Worm (Caenorhabditis elegans) whole organism, young adult: ENCODE data around the gene smg-8.

Experiments
- B0019.2 ChIP-seq: fragments of 200-800 bp; sonication (Bioruptor generic); conservative IDR thresholded peaks from 2 replicates; pipeline ENCODE4 v1.3.6; 2022; ENCODE audit warnings: missing genetic modification reagents, missing genetic modification characterization, missing compliant biosample characterization
- B0261.1 ChIP-seq: sonication (generic microtip); optimal IDR thresholded peaks from 2 replicates; lab custom pipeline; 2016; ENCODE audit warnings: mild to moderate bottlenecking, missing genetic modification characterization, moderate library complexity, missing compliant biosample characterization
- D2030.7 ChIP-seq: fragments of 200-800 bp; sonication (Bioruptor generic); IDR thresholded peaks from 2 replicates; pipeline ENCODE4 v1.3.6; 2022; ENCODE audit warnings: missing genetic modification reagents, missing genetic modification characterization, missing compliant biosample characterization
- F22D6.2 ChIP-seq: sonication (generic microtip); optimal IDR thresholded peaks from 2 replicates; lab custom pipeline; 2016; ENCODE audit warnings: mild to moderate bottlenecking, missing genetic modification characterization, missing compliant biosample characterization
- F52B5.7 ChIP-seq: sonication (generic microtip); optimal IDR thresholded peaks from 2 replicates; lab custom pipeline; 2016; ENCODE audit warnings: mild to moderate bottlenecking, missing genetic modification characterization, missing compliant biosample characterization
- K12H6.12 ChIP-seq: fragments of 200-800 bp; sonication (Bioruptor generic); optimal IDR thresholded peaks from 2 replicates; lab custom pipeline; 2018; ENCODE audit warnings: mild to moderate bottlenecking, missing genetic modification characterization, missing compliant biosample characterization
- Y53F4B.3 ChIP-seq: fragments of 200-800 bp; sonication (Bioruptor generic); IDR thresholded peaks from 2 replicates; pipeline ENCODE4 v1.3.6; 2022; ENCODE audit warnings: missing genetic modification reagents, missing genetic modification characterization, missing compliant biosample characterization
- ama-1 ChIP-seq, 3 experiments: fragments of 150-350 bp in 1 of 3; sonication (generic microtip) in 2 of 3; optimal IDR thresholded peaks; 2 replicates each; lab custom pipeline; 2014 to 2018; ENCODE audit warnings: missing biosample characterization in 2 of 3, missing genetic modification characterization in 2 of 3, missing genetic modification reagents in 2 of 3
- aptf-3 ChIP-seq: fragments of 200-800 bp; sonication (Bioruptor generic); IDR thresholded peaks from 2 replicates; pipeline ENCODE4 v1.3.6; 2022; ENCODE audit warnings: missing genetic modification characterization, missing compliant biosample characterization
- attf-5 ChIP-seq: fragments of 200-800 bp; sonication (Bioruptor generic); optimal IDR thresholded peaks from 2 replicates; lab custom pipeline; 2018; ENCODE audit warnings: mild to moderate bottlenecking, missing genetic modification characterization, missing compliant biosample characterization
- bed-1 ChIP-seq: fragments of 200-800 bp; sonication (Bioruptor generic); IDR thresholded peaks from 2 replicates; pipeline ENCODE4 v1.3.6; 2022; ENCODE audit warnings: missing genetic modification reagents, missing genetic modification characterization, missing compliant biosample characterization
- ccch-3 ChIP-seq: fragments of 200-800 bp; sonication (Bioruptor generic); optimal IDR thresholded peaks from 2 replicates; lab custom pipeline; 2018; ENCODE audit warnings: mild to moderate bottlenecking, missing genetic modification characterization, missing compliant biosample characterization
- ceh-27 ChIP-seq: fragments of 200-800 bp; sonication (Bioruptor generic); optimal IDR thresholded peaks from 2 replicates; lab custom pipeline; 2018; ENCODE audit warnings: mild to moderate bottlenecking, missing genetic modification characterization, moderate library complexity, missing compliant biosample characterization
- ceh-91 ChIP-seq: fragments of 200-800 bp; sonication (Bioruptor generic); IDR thresholded peaks from 2 replicates; pipeline ENCODE4 v1.3.6; 2022; ENCODE audit warnings: missing genetic modification reagents, missing genetic modification characterization, missing compliant biosample characterization
- chd-7 ChIP-seq: sonication (generic microtip); optimal IDR thresholded peaks from 2 replicates; lab custom pipeline; 2016; ENCODE audit warnings: mild to moderate bottlenecking, missing genetic modification characterization, moderate library complexity, missing compliant biosample characterization
- die-1 ChIP-seq: sonication (generic microtip); optimal IDR thresholded peaks from 2 replicates; lab custom pipeline; 2016; ENCODE audit warnings: missing genotype, mild to moderate bottlenecking, missing genetic modification characterization, missing compliant biosample characterization
- dpff-1 ChIP-seq: sonication (generic microtip); optimal IDR thresholded peaks from 2 replicates; lab custom pipeline; 2017; ENCODE audit warnings: mild to moderate bottlenecking, missing genetic modification characterization, missing compliant biosample characterization
- dpl-1 ChIP-seq: fragments of 150-350 bp; optimal IDR thresholded peaks from 2 replicates; lab custom pipeline; 2014; ENCODE audit warnings: missing biosample characterization, missing genetic modification reagents, missing genetic modification characterization
- efl-1 ChIP-seq: fragments of 150-350 bp; optimal IDR thresholded peaks from 2 replicates; lab custom pipeline; 2014; ENCODE audit warnings: missing biosample characterization, missing genetic modification reagents, missing genetic modification characterization
- fkh-3 ChIP-seq: sonication (generic microtip); optimal IDR thresholded peaks from 2 replicates; lab custom pipeline; 2016; ENCODE audit warnings: mild to moderate bottlenecking, missing genetic modification characterization, missing compliant biosample characterization
- hmg-20 ChIP-seq: fragments of 200-800 bp; sonication (Bioruptor generic); IDR thresholded peaks from 2 replicates; pipeline ENCODE4 v1.3.6; 2022; ENCODE audit warnings: missing genetic modification reagents, missing genetic modification characterization, missing compliant biosample characterization
- hrde-1 ChIP-seq: sonication (generic microtip); optimal IDR thresholded peaks from 2 replicates; lab custom pipeline; 2016; ENCODE audit warnings: missing genetic modification characterization, mild to moderate bottlenecking, missing compliant biosample characterization, moderate library complexity, missing genotype, missing genetic modification reagents, borderline replicate concordance
- let-607 ChIP-seq, 2 experiments: fragments of 200-800 bp in 1 of 2; sonication (Bioruptor generic) in 1 of 2; sonication (generic microtip) in 1 of 2; optimal IDR thresholded peaks; 2 replicates each; lab custom pipeline; 2016 to 2018; ENCODE audit warnings: mild to moderate bottlenecking in 2 of 2, missing compliant biosample characterization in 2 of 2, missing genetic modification characterization in 2 of 2, moderate library complexity in 2 of 2, missing genotype in 1 of 2
- lin-35 ChIP-seq, 3 experiments: fragments of 150-350 bp in 2 of 3; sonication (generic microtip) in 1 of 3; optimal IDR thresholded peaks; 2 replicates each; lab custom pipeline; 2014 to 2018; ENCODE audit warnings: missing biosample characterization in 3 of 3, missing genetic modification characterization in 3 of 3, missing genetic modification reagents in 3 of 3
- lin-54 ChIP-seq: fragments of 200-800 bp; sonication (Bioruptor generic); optimal IDR thresholded peaks from 2 replicates; lab custom pipeline; 2018; ENCODE audit warnings: mild to moderate bottlenecking, missing genetic modification characterization, missing compliant biosample characterization
- lir-1 ChIP-seq: fragments of 200-800 bp; sonication (Bioruptor generic); conservative IDR thresholded peaks from 2 replicates; pipeline ENCODE4 v1.3.6; 2022; ENCODE audit warnings: missing genetic modification reagents, missing genetic modification characterization, missing compliant biosample characterization
- lsl-1 ChIP-seq: fragments of 200-800 bp; sonication (Bioruptor generic); optimal IDR thresholded peaks from 2 replicates; lab custom pipeline; 2018; ENCODE audit warnings: mild to moderate bottlenecking, missing genetic modification characterization, moderate library complexity, missing compliant biosample characterization
- lsy-27 ChIP-seq: sonication (generic microtip); optimal IDR thresholded peaks from 2 replicates; lab custom pipeline; 2017; ENCODE audit warnings: missing genetic modification characterization, mild to moderate bottlenecking, missing compliant biosample characterization, antibody characterized with exemption, missing genotype, borderline replicate concordance; ENCODE audit not compliant: insufficient read depth
- madf-3 ChIP-seq: fragments of 200-800 bp; sonication (Bioruptor generic); IDR thresholded peaks from 2 replicates; pipeline ENCODE4 v1.3.6; 2022; ENCODE audit warnings: missing genetic modification reagents, missing genetic modification characterization, missing compliant biosample characterization
- madf-8 ChIP-seq: fragments of 200-800 bp; sonication (Bioruptor generic); conservative IDR thresholded peaks from 2 replicates; pipeline ENCODE4 v1.3.6; 2022; ENCODE audit warnings: missing genetic modification reagents, missing genetic modification characterization, missing compliant biosample characterization
- mcd-1 ChIP-seq: fragments of 200-800 bp; sonication (Bioruptor generic); IDR thresholded peaks from 2 replicates; pipeline ENCODE4 v1.3.6; 2022; ENCODE audit warnings: missing genetic modification reagents, missing genetic modification characterization, missing compliant biosample characterization
- mel-28 ChIP-seq: sonication (generic microtip); optimal IDR thresholded peaks from 2 replicates; lab custom pipeline; 2016; ENCODE audit warnings: borderline replicate concordance, mild to moderate bottlenecking, missing genetic modification characterization, missing compliant biosample characterization
- nfya-1 ChIP-seq: sonication (generic microtip); optimal IDR thresholded peaks from 2 replicates; lab custom pipeline; 2017; ENCODE audit warnings: antibody characterized with exemption, missing compliant biosample characterization, missing genetic modification characterization, borderline replicate concordance; ENCODE audit not compliant: insufficient read depth
- nhr-80 ChIP-seq: sonication (generic microtip); optimal IDR thresholded peaks from 2 replicates; lab custom pipeline; 2016; ENCODE audit warnings: missing genetic modification characterization, missing compliant biosample characterization
- nhr-90 ChIP-seq: sonication (generic microtip); optimal IDR thresholded peaks from 2 replicates; lab custom pipeline; 2016; ENCODE audit warnings: missing genotype, mild to moderate bottlenecking, missing genetic modification characterization, missing compliant biosample characterization
- sdz-38 ChIP-seq: sonication (generic microtip); optimal IDR thresholded peaks from 2 replicates; lab custom pipeline; 2016; ENCODE audit warnings: missing genotype, missing genetic modification characterization, missing compliant biosample characterization
- sea-2 ChIP-seq: fragments of 200-800 bp; sonication (Bioruptor generic); IDR thresholded peaks from 2 replicates; pipeline ENCODE4 v1.3.6; 2022; ENCODE audit warnings: missing genetic modification characterization, missing compliant biosample characterization
- snpc-1.3 ChIP-seq: sonication (generic microtip); optimal IDR thresholded peaks from 2 replicates; lab custom pipeline; 2017; ENCODE audit warnings: missing genetic modification characterization, mild to moderate bottlenecking, missing compliant biosample characterization, antibody characterized with exemption, moderate library complexity, missing genotype, missing genetic modification reagents; ENCODE audit not compliant: insufficient read depth
- snpc-3.4 ChIP-seq: sonication (generic microtip); optimal IDR thresholded peaks from 2 replicates; lab custom pipeline; 2017; ENCODE audit warnings: missing genetic modification characterization, mild to moderate bottlenecking, missing compliant biosample characterization, antibody characterized with exemption, moderate library complexity, missing genotype, missing genetic modification reagents
- snpc-4 ChIP-seq, 5 experiments: fragments of 150-350 bp in 1 of 5; sonication (generic microtip) in 4 of 5; optimal IDR thresholded peaks; 2 replicates each; lab custom pipeline; 2014 to 2018; ENCODE audit warnings: missing genetic modification characterization in 5 of 5, missing biosample characterization in 3 of 5, antibody characterized with exemption in 2 of 5, mild to moderate bottlenecking in 2 of 5, missing compliant biosample characterization in 2 of 5, missing genotype in 2 of 5, moderate library complexity in 2 of 5, missing genetic modification reagents in 1 of 5
- sptf-2 ChIP-seq: fragments of 200-800 bp; sonication (Bioruptor generic); optimal IDR thresholded peaks from 2 replicates; lab custom pipeline; 2018; ENCODE audit warnings: mild to moderate bottlenecking, missing genetic modification characterization, missing compliant biosample characterization
- unc-130 ChIP-seq: sonication (generic microtip); optimal IDR thresholded peaks from 2 replicates; lab custom pipeline; 2016; ENCODE audit warnings: missing genetic modification reagents, missing genetic modification characterization, missing compliant biosample characterization
- unc-62 ChIP-seq: fragments of 150-350 bp; optimal IDR thresholded peaks from 2 replicates; lab custom pipeline; 2014; ENCODE audit warnings: missing biosample characterization, missing genetic modification reagents, missing genetic modification characterization
- xnd-1 ChIP-seq: sonication (generic microtip); optimal IDR thresholded peaks from 2 replicates; lab custom pipeline; 2016; ENCODE audit warnings: missing genotype, missing genetic modification reagents, missing genetic modification characterization, missing compliant biosample characterization
- zfh-2 ChIP-seq: fragments of 200-800 bp; sonication (Bioruptor generic); conservative IDR thresholded peaks from 2 replicates; pipeline ENCODE4 v1.3.6; 2022; ENCODE audit warnings: missing genetic modification reagents, missing genetic modification characterization, missing compliant biosample characterization
- zim-3 ChIP-seq: sonication (generic microtip); optimal IDR thresholded peaks from 2 replicates; lab custom pipeline; 2017; ENCODE audit warnings: mild to moderate bottlenecking, missing genetic modification characterization, moderate library complexity, missing compliant biosample characterization
- ztf-3 ChIP-seq: fragments of 200-800 bp; sonication (Bioruptor generic); optimal IDR thresholded peaks from 2 replicates; lab custom pipeline; 2018; ENCODE audit warnings: mild to moderate bottlenecking, missing genetic modification characterization, missing compliant biosample characterization

Gene smg-8

ce11 chrII:14399595-14399994, 41.6 kb upstream of the smg-8 start (continued):
- no peak for TF ChIP-seq snpc-4 (GFP tag; optimal IDR thresholded peaks at IDR 0.05; lab: Kevin White, UChicago)
- TF ChIP-seq snpc-4 (tag; optimal IDR thresholded peaks at IDR 0.05; lab: Kevin White, UChicago): peak; percentile 45 to 65 (median 51)
- peak; percentile 68 for TF ChIP-seq lin-54
- no peak for TF ChIP-seq unc-62
- no peak for TF ChIP-seq B0019.2 (GFP tag; lab: Robert Waterston, UW)
- peak; percentile 80 to 87 for TF ChIP-seq let-607 (tag; optimal IDR thresholded peaks at IDR 0.05; lab: Kevin White, UChicago)
- TF ChIP-seq snpc-3.4 (tag; lab: Kevin White, UChicago): peak; percentile 15
- no peak for TF ChIP-seq mel-28 (tag; lab: Kevin White, UChicago)
- no peak for TF ChIP-seq snpc-1.3 (tag; lab: Kevin White, UChicago)
- peak in 1 of 3 experiments; percentile 87 for TF ChIP-seq lin-35 (GFP tag; optimal IDR thresholded peaks at IDR 0.05; lab: Kevin White, UChicago)
- TF ChIP-seq F22D6.2 (tag; lab: Kevin White, UChicago): no peak
- no peak for TF ChIP-seq lir-1
- no peak for TF ChIP-seq lsy-27
- TF ChIP-seq bed-1 (GFP tag; lab: Robert Waterston, UW): no peak
- TF ChIP-seq ccch-3: no peak
- TF ChIP-seq sea-2 (GFP tag; lab: Robert Waterston, UW): no peak
- no peak for TF ChIP-seq fkh-3
- no peak for TF ChIP-seq xnd-1 (tag; lab: Kevin White, UChicago)
- no peak for TF ChIP-seq nhr-90 (tag; lab: Kevin White, UChicago)
- TF ChIP-seq B0261.1 (tag; lab: Kevin White, UChicago): no peak
- TF ChIP-seq chd-7: no peak
- peak; percentile 94 for TF ChIP-seq attf-5 (GFP tag; lab: Kevin White, UChicago)
- TF ChIP-seq K12H6.12: peak; percentile 58
- TF ChIP-seq unc-130 (GFP tag; lab: Kevin White, UChicago): no peak
- no peak for TF ChIP-seq ztf-3
- TF ChIP-seq madf-8: no peak
- TF ChIP-seq nfya-1 (tag; lab: Kevin White, UChicago): no peak
- peak; percentile 41 for TF ChIP-seq dpl-1
- peak; percentile 98 for TF ChIP-seq madf-3 (GFP tag; lab: Robert Waterston, UW)
- TF ChIP-seq zim-3: no peak
- TF ChIP-seq mcd-1: peak; percentile 95
- TF ChIP-seq aptf-3 (GFP tag; lab: Robert Waterston, UW): no peak
- no peak for TF ChIP-seq sptf-2 (GFP tag; lab: Kevin White, UChicago)
- TF ChIP-seq nhr-80 (tag; lab: Kevin White, UChicago): peak; percentile 49
- no peak for TF ChIP-seq hmg-20 (GFP tag; lab: Robert Waterston, UW)
- no peak for TF ChIP-seq dpff-1 (tag; lab: Kevin White, UChicago)
- no peak for TF ChIP-seq ceh-91
- TF ChIP-seq hrde-1: no peak
- TF ChIP-seq die-1 (tag; lab: Kevin White, UChicago): no peak
- no peak for TF ChIP-seq ama-1 (optimal IDR thresholded peaks at IDR 0.05; lab: Kevin White, UChicago)
- TF ChIP-seq ama-1 (GFP tag; optimal IDR thresholded peaks at IDR 0.05; lab: Kevin White, UChicago): peak in 1 of 2 experiments; percentile 5
- no peak for TF ChIP-seq D2030.7 (GFP tag; lab: Robert Waterston, UW)
- TF ChIP-seq sdz-38: no peak
- TF ChIP-seq Y53F4B.3 (GFP tag; lab: Robert Waterston, UW): no peak
- TF ChIP-seq F52B5.7 (tag; lab: Kevin White, UChicago): no peak
- TF ChIP-seq zfh-2: no peak
- TF ChIP-seq efl-1 (GFP tag; lab: Kevin White, UChicago): peak; percentile 16
- no peak for TF ChIP-seq lsl-1 (GFP tag; lab: Kevin White, UChicago)
- no peak for TF ChIP-seq ceh-27 (GFP tag; lab: Kevin White, UChicago)
